Worm (Caenorhabditis elegans) whole organism, early embryonic: ENCODE results near the gene gpa-3.

Experiments used
- B0310.2 ChIP-seq: sonication (generic microtip); optimal IDR thresholded peaks from 2 replicates; lab custom pipeline; 2016; ENCODE audit warnings: mild to moderate bottlenecking, missing genetic modification characterization, missing compliant biosample characterization
- F13C5.2 ChIP-seq: sonication (generic microtip); optimal IDR thresholded peaks from 2 replicates; lab custom pipeline; 2017; ENCODE audit warnings: mild to moderate bottlenecking, missing genetic modification characterization, inconsistent platforms, missing compliant biosample characterization
- hmbx-1 ChIP-seq: sonication (generic microtip); optimal IDR thresholded peaks from 2 replicates; lab custom pipeline; 2016; ENCODE audit warnings: mild to moderate bottlenecking, missing genetic modification characterization, missing compliant biosample characterization
- hnd-1 ChIP-seq: sonication (generic microtip); optimal IDR thresholded peaks from 2 replicates; lab custom pipeline; 2016; ENCODE audit warnings: missing genetic modification characterization, missing compliant biosample characterization
- pes-1 ChIP-seq: fragments of 200-800 bp; sonication (Bioruptor generic); IDR thresholded peaks from 2 replicates; pipeline ENCODE4 v1.3.6; 2022; ENCODE audit warnings: missing genetic modification reagents, missing genetic modification characterization, missing compliant biosample characterization

DNA sequence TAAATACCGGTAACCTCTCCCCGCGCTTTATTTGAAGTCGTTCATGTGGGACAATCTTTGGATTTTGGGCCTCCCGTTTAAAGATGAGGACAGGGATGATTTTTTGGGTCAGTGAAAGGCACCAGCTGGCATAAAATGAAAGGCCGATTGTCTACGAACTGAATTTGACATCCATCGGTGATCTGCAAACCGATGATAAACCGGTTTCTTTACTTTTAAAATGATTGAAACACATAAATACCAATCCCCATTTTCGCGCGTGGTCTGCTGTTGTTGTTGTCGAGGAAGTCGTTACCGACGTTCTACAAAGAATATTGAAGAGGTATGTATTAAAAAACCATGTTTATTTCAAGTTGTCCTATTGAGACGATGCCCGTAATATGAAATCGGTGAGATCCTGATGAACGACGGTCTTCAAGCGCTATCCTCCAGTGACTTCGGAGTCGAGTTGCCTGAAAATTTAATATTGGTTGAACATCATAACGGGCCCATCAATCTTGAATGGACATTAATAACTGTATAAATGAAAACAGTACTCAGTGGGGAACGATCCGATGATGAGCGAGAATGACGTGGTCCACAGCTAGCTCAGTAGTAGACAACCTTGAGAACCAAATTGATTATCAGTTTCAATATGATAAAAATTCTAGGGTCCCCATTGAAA lies 16.5 kb downstream of the gpa-3 start:
- TF ChIP-seq F13C5.2 (tag; lab: Kevin White, UChicago) (no peak), hmbx-1 (tag; lab: Kevin White, UChicago) (no peak), pes-1 (peak; percentile 56; the same call in 1 of the 2 replicates), hnd-1 (no peak), B0310.2 (tag; lab: Kevin White, UChicago) (no peak)
